Fruit fly (Drosophila melanogaster) whole organism, embryonic: ENCODE measurements around the gene Notum.
A peak's percentile ranks its signal among the peaks of the same experiment; 100 is the strongest.

Source experiments
- Atf3 ChIP-seq: fragments of 200-800 bp; sonication (Bioruptor generic); optimal IDR thresholded peaks from 3 replicates; lab custom pipeline; 2016; ENCODE audit warnings: missing biosample characterization, missing genetic modification characterization
- BEAF-32 ChIP-seq: fragments of 200-800 bp; sonication (Bioruptor generic); optimal IDR thresholded peaks from 3 replicates; lab custom pipeline; 2017; ENCODE audit warnings: missing biosample characterization, missing genetic modification characterization, mild to moderate bottlenecking, moderate library complexity, missing genetic modification reagents
- CG10959 ChIP-seq: fragments of 200-800 bp; sonication (Bioruptor generic); IDR thresholded peaks from 2 replicates; pipeline ENCODE4 v1.3.6; 2022; ENCODE audit warnings: missing biosample characterization, missing genetic modification characterization
- CG12104 ChIP-seq: fragments of 200-800 bp; sonication (Bioruptor generic); optimal IDR thresholded peaks from 3 replicates; lab custom pipeline; 2016; ENCODE audit warnings: missing biosample characterization, missing genetic modification characterization
- CG1233 ChIP-seq: fragments of 200-800 bp; sonication (Bioruptor generic); optimal IDR thresholded peaks from 4 replicates; lab custom pipeline; 2018; ENCODE audit warnings: missing biosample characterization, mild to moderate bottlenecking, missing genetic modification characterization
- CG12391 ChIP-seq: fragments of 200-800 bp; sonication (Bioruptor generic); optimal IDR thresholded peaks from 3 replicates; lab custom pipeline; 2018; ENCODE audit warnings: missing biosample characterization, mild to moderate bottlenecking, missing genetic modification characterization, moderate library complexity
- CG13287 ChIP-seq: fragments of 200-800 bp; sonication (Bioruptor generic); IDR thresholded peaks from 2 replicates; pipeline ENCODE4 v1.3.6; 2022; ENCODE audit warnings: missing biosample characterization, missing genetic modification characterization; ENCODE audit not compliant: partially characterized antibody
- CG13775 ChIP-seq: fragments of 200-800 bp; sonication (Bioruptor generic); optimal IDR thresholded peaks from 3 replicates; lab custom pipeline; 2017; ENCODE audit warnings: missing biosample characterization, mild to moderate bottlenecking, missing genetic modification characterization
- CG14014 ChIP-seq: fragments of 200-800 bp; sonication (Bioruptor generic); IDR thresholded peaks from 2 replicates; pipeline ENCODE4 v1.3.6; 2022; ENCODE audit warnings: missing biosample characterization, missing genetic modification characterization
- CG15514 ChIP-seq: fragments of 200-800 bp; sonication (Bioruptor generic); optimal IDR thresholded peaks from 3 replicates; lab custom pipeline; 2017; ENCODE audit warnings: missing biosample characterization, missing genetic modification characterization, mild to moderate bottlenecking, moderate library complexity, missing genetic modification reagents
- CG17328 ChIP-seq: fragments of 200-800 bp; sonication (Bioruptor generic); IDR thresholded peaks from 2 replicates; pipeline ENCODE4 v1.3.6; 2022; ENCODE audit warnings: missing biosample characterization, missing genetic modification characterization
- CG17612 ChIP-seq: fragments of 200-800 bp; sonication (Bioruptor generic); IDR thresholded peaks from 2 replicates; pipeline ENCODE4 v1.3.6; 2022; ENCODE audit warnings: missing biosample characterization, missing genetic modification characterization
- CG17829 ChIP-seq: fragments of 200-800 bp; optimal IDR thresholded peaks from 2 replicates; lab custom pipeline; 2019; ENCODE audit warnings: missing biosample characterization, mild to moderate bottlenecking, missing genetic modification characterization, moderate library complexity
- CG2120 ChIP-seq: fragments of 200-800 bp; sonication (Bioruptor generic); optimal IDR thresholded peaks from 3 replicates; lab custom pipeline; 2016; ENCODE audit warnings: missing biosample characterization, missing genetic modification characterization
- CG31441 ChIP-seq: fragments of 200-800 bp; sonication (Bioruptor generic); IDR thresholded peaks from 2 replicates; pipeline ENCODE4 v1.3.6; 2022; ENCODE audit warnings: missing biosample characterization, missing genetic modification characterization
- CG3847 ChIP-seq: fragments of 200-800 bp; sonication (Bioruptor generic); IDR thresholded peaks from 2 replicates; pipeline ENCODE4 v1.3.6; 2022; ENCODE audit warnings: missing biosample characterization, missing genetic modification characterization
- CG4404 ChIP-seq: fragments of 200-800 bp; sonication (Bioruptor generic); IDR thresholded peaks from 2 replicates; pipeline ENCODE4 v1.3.6; 2022; ENCODE audit warnings: missing biosample characterization, missing genetic modification characterization
- CG5180 ChIP-seq: fragments of 200-800 bp; sonication (Bioruptor generic); optimal IDR thresholded peaks from 3 replicates; lab custom pipeline; 2017; ENCODE audit warnings: missing biosample characterization, missing genetic modification characterization, mild to moderate bottlenecking, moderate library complexity, missing genetic modification reagents
- CG6272 ChIP-seq: fragments of 200-800 bp; sonication (Bioruptor generic); IDR thresholded peaks from 2 replicates; pipeline ENCODE4 v1.3.6; 2022; ENCODE audit warnings: missing biosample characterization, missing genetic modification characterization
- CG6765 ChIP-seq: fragments of 200-800 bp; sonication (Bioruptor generic); optimal IDR thresholded peaks from 3 replicates; lab custom pipeline; 2017; ENCODE audit warnings: missing biosample characterization, mild to moderate bottlenecking, missing genetic modification characterization
- CG6791 ChIP-seq: fragments of 200-800 bp; sonication (Bioruptor generic); IDR thresholded peaks from 3 replicates; pipeline ENCODE4 v1.3.6; 2022; ENCODE audit warnings: missing biosample characterization, missing genetic modification characterization; ENCODE audit not compliant: partially characterized antibody
- CG8388 ChIP-seq: fragments of 200-800 bp; sonication (Bioruptor generic); optimal IDR thresholded peaks from 2 replicates; lab custom pipeline; 2019; ENCODE audit warnings: missing biosample characterization, mild to moderate bottlenecking, missing genetic modification characterization, moderate library complexity
- CoRest ChIP-seq: fragments of 200-800 bp; sonication (Bioruptor generic); optimal IDR thresholded peaks from 3 replicates; lab custom pipeline; 2018; ENCODE audit warnings: missing biosample characterization, mild to moderate bottlenecking, missing genetic modification characterization, moderate library complexity
- D ChIP-seq, 2 experiments: fragments of 200-800 bp in 1 of 2; fragments of >200 bp in 1 of 2; sonication (Bioruptor generic) in 1 of 2; optimal IDR thresholded peaks; 2 replicates in 1 of 2; 3 replicates in 1 of 2; lab custom pipeline; 2017; ENCODE audit warnings: mild to moderate bottlenecking in 1 of 2, missing biosample characterization in 1 of 2, missing genetic modification characterization in 1 of 2, missing genetic modification reagents in 1 of 2
- Doc3 ChIP-seq: fragments of 200-800 bp; sonication (Bioruptor generic); IDR thresholded peaks from 3 replicates; pipeline ENCODE4 v1.3.6; 2022; ENCODE audit warnings: missing biosample characterization, missing genetic modification characterization; ENCODE audit not compliant: partially characterized antibody
- ERR ChIP-seq: fragments of 200-800 bp; sonication (Bioruptor generic); optimal IDR thresholded peaks from 2 replicates; lab custom pipeline; 2016; ENCODE audit warnings: missing biosample characterization, missing genetic modification characterization
- Elba2 ChIP-seq: fragments of 200-800 bp; sonication (Bioruptor generic); optimal IDR thresholded peaks from 3 replicates; lab custom pipeline; 2016; ENCODE audit warnings: missing biosample characterization, missing genetic modification characterization
- HLH54F ChIP-seq: fragments of 200-800 bp; sonication (Bioruptor generic); optimal IDR thresholded peaks from 3 replicates; lab custom pipeline; 2016; ENCODE audit warnings: missing biosample characterization, missing genetic modification characterization
- Hr3 ChIP-seq: fragments of 200-800 bp; sonication (Bioruptor generic); optimal IDR thresholded peaks from 3 replicates; lab custom pipeline; 2016; ENCODE audit warnings: missing biosample characterization, missing genetic modification characterization
- Med ChIP-seq: fragments of 200-800 bp; sonication (Bioruptor generic); peaks from one replicate; lab custom pipeline; 2016; ENCODE audit warnings: missing biosample characterization, missing genetic modification characterization, mild to moderate bottlenecking, inconsistent platforms, moderate library complexity
- Scr ChIP-seq: fragments of 200-800 bp; sonication (Bioruptor generic); IDR thresholded peaks from 2 replicates; pipeline ENCODE4 v1.3.6; 2022; ENCODE audit warnings: missing biosample characterization, missing genetic modification characterization; ENCODE audit not compliant: partially characterized antibody
- Sin3A ChIP-seq: fragments of >200 bp; optimal IDR thresholded peaks from 2 replicates; lab custom pipeline; 2018
- Sox102F ChIP-seq: fragments of 200-800 bp; sonication (Bioruptor generic); optimal IDR thresholded peaks from 2 replicates; lab custom pipeline; 2018; ENCODE audit warnings: missing biosample characterization, mild to moderate bottlenecking, missing genetic modification characterization, moderate library complexity
- Ssrp ChIP-seq: fragments of 200-800 bp; sonication (Bioruptor generic); optimal IDR thresholded peaks from 2 replicates; lab custom pipeline; 2018; ENCODE audit warnings: missing biosample characterization, mild to moderate bottlenecking, missing genetic modification characterization, moderate library complexity
- Stat92E ChIP-seq, 3 experiments: fragments of >200 bp in 2 of 3; fragments of 200-800 bp in 1 of 3; sonication (Bioruptor generic) in 1 of 3; optimal IDR thresholded peaks; 2 replicates each; lab custom pipeline; 2017 to 2019; ENCODE audit warnings: missing biosample characterization in 3 of 3, missing genetic modification characterization in 3 of 3, mild to moderate bottlenecking in 1 of 3, moderate library complexity in 1 of 3
- TFAM ChIP-seq: fragments of 200-800 bp; sonication (Bioruptor generic); optimal IDR thresholded peaks from 2 replicates; lab custom pipeline; 2017; ENCODE audit warnings: missing biosample characterization, missing genetic modification characterization, inconsistent platforms
- Vsx1 ChIP-seq: fragments of 200-800 bp; sonication (Bioruptor generic); optimal IDR thresholded peaks from 2 replicates; lab custom pipeline; 2017; ENCODE audit warnings: missing biosample characterization, mild to moderate bottlenecking, missing genetic modification characterization, missing genetic modification reagents
- ase ChIP-seq: fragments of 200-800 bp; sonication (Bioruptor generic); IDR thresholded peaks from 3 replicates; pipeline ENCODE4 v1.3.6; 2022; ENCODE audit warnings: missing biosample characterization, missing genetic modification characterization
- cwo ChIP-seq: fragments of 200-800 bp; sonication (Bioruptor generic); optimal IDR thresholded peaks from 3 replicates; lab custom pipeline; 2017; ENCODE audit warnings: missing biosample characterization, missing genetic modification characterization, mild to moderate bottlenecking, moderate library complexity, missing genetic modification reagents
- danr ChIP-seq: fragments of 200-800 bp; sonication (Bioruptor generic); IDR thresholded peaks from 2 replicates; pipeline ENCODE4 v1.3.6; 2022; ENCODE audit warnings: missing biosample characterization, missing genetic modification characterization
- dati ChIP-seq: fragments of 200-800 bp; sonication (Bioruptor generic); IDR thresholded peaks from 2 replicates; pipeline ENCODE4 v1.3.6; 2022; ENCODE audit warnings: missing biosample characterization, missing genetic modification characterization
- insv ChIP-seq, 2 experiments: fragments of 200-800 bp; sonication (Bioruptor generic); optimal IDR thresholded peaks; 3 replicates each; lab custom pipeline; 2016 to 2018; ENCODE audit warnings: missing biosample characterization in 2 of 2, missing genetic modification characterization in 2 of 2
- klu ChIP-seq: fragments of 200-800 bp; sonication (Bioruptor generic); IDR thresholded peaks from 2 replicates; pipeline ENCODE4 v1.3.6; 2022; ENCODE audit warnings: missing biosample characterization, missing genetic modification characterization
- lbe ChIP-seq: fragments of 200-800 bp; sonication (Bioruptor generic); optimal IDR thresholded peaks from 2 replicates; lab custom pipeline; 2016; ENCODE audit warnings: missing biosample characterization, mild to moderate bottlenecking, missing genetic modification characterization
- mirr ChIP-seq: fragments of 200-800 bp; sonication (Bioruptor generic); optimal IDR thresholded peaks from 3 replicates; lab custom pipeline; 2018; ENCODE audit warnings: missing biosample characterization, mild to moderate bottlenecking, missing genetic modification characterization
- nerfin-1 ChIP-seq: fragments of 200-800 bp; sonication (Bioruptor generic); optimal IDR thresholded peaks from 3 replicates; lab custom pipeline; 2019; ENCODE audit warnings: missing biosample characterization, mild to moderate bottlenecking, missing genetic modification characterization, moderate library complexity
- pita ChIP-seq: fragments of 200-800 bp; sonication (Bioruptor generic); optimal IDR thresholded peaks from 2 replicates; lab custom pipeline; 2017; ENCODE audit warnings: missing biosample characterization, mild to moderate bottlenecking, missing genetic modification characterization
- sug ChIP-seq: fragments of 200-800 bp; optimal IDR thresholded peaks from 2 replicates; lab custom pipeline; 2019; ENCODE audit warnings: missing biosample characterization, mild to moderate bottlenecking, missing genetic modification characterization, moderate library complexity
- tin ChIP-seq: fragments of 200-800 bp; sonication (Bioruptor generic); optimal IDR thresholded peaks from 3 replicates; lab custom pipeline; 2016; ENCODE audit warnings: missing biosample characterization, missing genetic modification characterization

Gene Notum

dm6 chr3L:15988039-15988546 is 35.2 kb upstream of the Notum start, which contains the start of gene Hip14:
Hip14 (plus strand) TSS chr3L:15988236.
- TF ChIP-seq CG3847 (GFP tag; lab: Robert Waterston, UW) (0 out of 2 replicates have a peak, but pooled peaks have one; percentile 14), danr (GFP tag; lab: Robert Waterston, UW) (no peak), ERR (peak; percentile 10), nerfin-1 (peak; percentile 80), HLH54F (GFP tag; lab: Kevin White, UChicago) (peak; percentile 0), Ssrp (tag; lab: Kevin White, UChicago) (peak; percentile 21), lbe (GFP tag; lab: Kevin White, UChicago) (peak; percentile 10), CG2120 (peak; percentile 7), CG14014 (GFP tag; lab: Robert Waterston, UW) (no peak), CG12104 (GFP tag; lab: Kevin White, UChicago) (peak; percentile 55), dati (GFP tag; lab: Robert Waterston, UW) (no peak), CG13287 (GFP tag; lab: Robert Waterston, UW) (peak; percentile 40; the same call in 1 of the 2 replicates), Scr (GFP tag; lab: Robert Waterston, UW) (peak; percentile 22; the same call in 1 of the 2 replicates), CG6791 (GFP tag; lab: Robert Waterston, UW) (0 out of 3 replicates have a peak, but pooled peaks have one; percentile 46), CG17328 (GFP tag; lab: Robert Waterston, UW) (0 out of 2 replicates have a peak, but pooled peaks have one; percentile 8), Sox102F (no peak), CoRest (no peak), Elba2 (peak; percentile 7), CG12391 (tag; lab: Kevin White, UChicago) (peak; percentile 52), BEAF-32 (GFP tag; lab: Kevin White, UChicago) (peak; percentile 29), pita (GFP tag; lab: Kevin White, UChicago) (no peak), Vsx1 (no peak), Sin3A (lab: Kevin White, UChicago) (peak; percentile 50), Atf3 (GFP tag; lab: Kevin White, UChicago) (no peak), ase (GFP tag; lab: Robert Waterston, UW) (no peak), CG15514 (peak; percentile 31), CG4404 (GFP tag; lab: Robert Waterston, UW) (no peak), CG5180 (no peak), tin (GFP tag; lab: Kevin White, UChicago) (no peak), Stat92E (GFP tag; optimal IDR thresholded peaks at IDR 0.05; lab: Kevin White, UChicago) (peak in 1 of 3 experiments; percentile 62), CG8388 (no peak), CG1233 (GFP tag; lab: Kevin White, UChicago) (no peak), mirr (GFP tag; lab: Kevin White, UChicago) (no peak), CG13775 (GFP tag; lab: Kevin White, UChicago) (peak; percentile 16), sug (tag; lab: Kevin White, UChicago) (peak; percentile 16), Doc3 (GFP tag; lab: Robert Waterston, UW) (peak; percentile 41; the same call in 1 of the 3 replicates), Hr3 (GFP tag; lab: Kevin White, UChicago) (peak; percentile 12), insv (GFP tag; optimal IDR thresholded peaks at IDR 0.05; lab: Kevin White, UChicago) (no peak), CG17829 (tag; lab: Kevin White, UChicago) (peak; percentile 28), CG10959 (no peak), cwo (GFP tag; lab: Kevin White, UChicago) (no peak), klu (GFP tag; lab: Robert Waterston, UW) (0 out of 2 replicates have a peak, but pooled peaks have one; percentile 17), CG6272 (GFP tag; lab: Robert Waterston, UW) (0 out of 2 replicates have a peak, but pooled peaks have one; percentile 4), CG17612 (GFP tag; lab: Robert Waterston, UW) (no peak), CG6765 (GFP tag; lab: Kevin White, UChicago) (no peak), CG31441 (peak; percentile 63), TFAM (GFP tag; lab: Kevin White, UChicago) (no peak), Med (GFP tag; lab: Kevin White, UChicago) (peak; percentile 80), D (optimal IDR thresholded peaks at IDR 0.05; lab: Kevin White, UChicago) (peak; percentile 62), D (GFP tag; optimal IDR thresholded peaks at IDR 0.05; lab: Kevin White, UChicago) (no peak)
